Fruit fly (Drosophila melanogaster): ENCODE measurements around the gene CtsK1.

CtsK1 gene

dm6 chr3L:14004041-14004407 lies 10.0 kb downstream of the CtsK1 start (continued):
- TF ChIP-seq Lpt (GFP tag; optimal IDR thresholded peaks at IDR 0.05), result no peak
- TF ChIP-seq sr (GFP tag; IDR thresholded peaks at IDR 0.05), result no peak
- TF ChIP-seq chif (GFP tag; optimal IDR thresholded peaks at IDR 0.05), result no peak
- TF ChIP-seq emc (GFP tag; optimal IDR thresholded peaks at IDR 0.05), result no peak
- no peak for TF ChIP-seq CG16779 (GFP tag; IDR thresholded peaks at IDR 0.05)
- peak; percentile 18 for TF ChIP-seq CG13894 (tag; optimal IDR thresholded peaks at IDR 0.05)
- TF ChIP-seq CG17829 (tag; optimal IDR thresholded peaks at IDR 0.05), result peak; percentile 9
- no peak for TF ChIP-seq Fer3 (tag; optimal IDR thresholded peaks at IDR 0.05)
- TF ChIP-seq pb (GFP tag; optimal IDR thresholded peaks at IDR 0.05), result no peak
- no peak for TF ChIP-seq ro (GFP tag; IDR thresholded peaks at IDR 0.05)
- no peak for TF ChIP-seq h (optimal IDR thresholded peaks at IDR 0.05)
- TF ChIP-seq so (GFP tag; IDR thresholded peaks at IDR 0.05), result no peak
- no peak for TF ChIP-seq tx (GFP tag; optimal IDR thresholded peaks at IDR 0.05)
- TF ChIP-seq CG33557 (GFP tag; optimal IDR thresholded peaks at IDR 0.05), result peak; percentile 37
- peak; percentile 21 for TF ChIP-seq trem (tag; optimal IDR thresholded peaks at IDR 0.05)
- TF ChIP-seq D19B (GFP tag; optimal IDR thresholded peaks at IDR 0.05), result no peak
- no peak for TF ChIP-seq CG8388 (GFP tag; optimal IDR thresholded peaks at IDR 0.05)
- TF ChIP-seq CG7372 (GFP tag; IDR thresholded peaks at IDR 0.05), result no peak
- TF ChIP-seq salm (tag; optimal IDR thresholded peaks at IDR 0.05), result no peak
- TF ChIP-seq fd3F (GFP tag; optimal IDR thresholded peaks at IDR 0.05), result no peak
- TF ChIP-seq CG6854 (GFP tag; optimal IDR thresholded peaks at IDR 0.05), result peak; percentile 44
- peak; percentile 37 for TF ChIP-seq HmgZ (tag; optimal IDR thresholded peaks at IDR 0.05)
- TF ChIP-seq CG1832 (GFP tag; optimal IDR thresholded peaks at IDR 0.05), result peak; percentile 86
- no peak for TF ChIP-seq run (tag; optimal IDR thresholded peaks at IDR 0.05)
- TF ChIP-seq CG13624 (GFP tag; optimal IDR thresholded peaks at IDR 0.05), result peak; percentile 12
- TF ChIP-seq Blimp-1 (GFP tag; optimal IDR thresholded peaks at IDR 0.05), result peak; percentile 30
- TF ChIP-seq gce (GFP tag; IDR thresholded peaks at IDR 0.05), result 0 out of 3 replicates have a peak, but pooled peaks have one; percentile 26
- no peak for TF ChIP-seq CG6813 (GFP tag; optimal IDR thresholded peaks at IDR 0.05)
- peak; percentile 76 for TF ChIP-seq CG7987 (GFP tag; optimal IDR thresholded peaks at IDR 0.05)
- TF ChIP-seq yki (optimal IDR thresholded peaks at IDR 0.05), result no peak
- TF ChIP-seq prd (optimal IDR thresholded peaks at IDR 0.05), result no peak
- no peak for TF ChIP-seq prd (GFP tag; IDR thresholded peaks at IDR 0.05)
- no peak for TF ChIP-seq gem (tag; optimal IDR thresholded peaks at IDR 0.05)
- TF ChIP-seq jing (GFP tag; optimal IDR thresholded peaks at IDR 0.05), result no peak
- no peak for TF ChIP-seq twi (tag; optimal IDR thresholded peaks at IDR 0.05)
- TF ChIP-seq scrt (GFP tag; optimal IDR thresholded peaks at IDR 0.05), result peak; percentile 52
- TF ChIP-seq Lim3 (GFP tag; IDR thresholded peaks at IDR 0.05), result no peak
- peak; percentile 4 for TF ChIP-seq CG13775 (GFP tag; optimal IDR thresholded peaks at IDR 0.05)
- TF ChIP-seq CG15601 (tag; optimal IDR thresholded peaks at IDR 0.05), result no peak
- no peak for TF ChIP-seq Stat92E (GFP tag; optimal IDR thresholded peaks at IDR 0.05)
- no peak for TF ChIP-seq CG43689 (GFP tag; IDR thresholded peaks at IDR 0.05)
- TF ChIP-seq lov (optimal IDR thresholded peaks at IDR 0.05), result no peak
- peak; percentile 82; the same call in 2 of the 3 replicates for TF ChIP-seq lov (GFP tag; IDR thresholded peaks at IDR 0.05)
- TF ChIP-seq CG31365 (tag; optimal IDR thresholded peaks at IDR 0.05), result no peak
- TF ChIP-seq Ets97D (GFP tag; optimal IDR thresholded peaks at IDR 0.05), result peak; percentile 75
- no peak for TF ChIP-seq Oli (tag; optimal IDR thresholded peaks at IDR 0.05)
- no peak for TF ChIP-seq Ada2b (GFP tag; IDR thresholded peaks at IDR 0.05)
- TF ChIP-seq Poxn (GFP tag; IDR thresholded peaks at IDR 0.05), result no peak
- TF ChIP-seq CG9437 (GFP tag; optimal IDR thresholded peaks at IDR 0.05), result no peak
- TF ChIP-seq jumu (GFP tag; optimal IDR thresholded peaks at IDR 0.05), result no peak
- TF ChIP-seq stwl (tag; optimal IDR thresholded peaks at IDR 0.05), result peak; percentile 16
- no peak for TF ChIP-seq tup (GFP tag; optimal IDR thresholded peaks at IDR 0.05)
- no peak for TF ChIP-seq lilli (GFP tag; optimal IDR thresholded peaks at IDR 0.05)

Data from whole organism, embryonic.